Fruit fly (Drosophila melanogaster) S2 (cell line): ENCODE measurements around the gene CG5653.

Experiments
- CG8478 ChIP-seq: fragments of >200 bp; optimal IDR thresholded peaks from 2 replicates; lab custom pipeline; 2018
- CTCF ChIP-seq, 2 experiments: fragments of >200 bp; optimal IDR thresholded peaks; 2 replicates each; lab custom pipeline; 2018

DNA sequence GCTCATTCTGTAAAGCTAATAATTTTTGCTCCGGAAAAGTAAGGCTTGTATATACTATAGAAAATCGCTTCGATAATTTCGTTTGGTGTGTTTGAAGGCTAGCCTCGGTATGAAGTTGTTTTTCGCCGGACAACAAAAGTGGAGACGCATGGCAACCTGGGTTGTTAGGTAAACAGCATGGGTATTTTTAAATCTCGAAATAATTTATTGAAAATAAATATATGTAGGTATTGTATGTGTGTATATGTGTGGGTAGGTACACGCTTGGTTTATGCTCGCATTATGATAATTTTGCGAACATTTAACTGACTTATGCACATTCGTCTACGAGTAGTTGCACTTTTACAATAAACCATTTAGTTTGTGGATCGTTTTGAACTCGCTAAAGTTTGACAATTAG is 24.0 kb upstream of the CG5653 start, which contains the start of gene CG5280:
- TF ChIP-seq CTCF (optimal IDR thresholded peaks at IDR 0.05; lab: Kevin White, UChicago): no peak
- TF ChIP-seq CG8478: no peak
